Fruit fly (Drosophila melanogaster): Measurements from ENCODE around the gene fid.

The fid gene

dm6 chr3R:25996197-25997005 is 26.5 kb downstream of the fid start, which contains the start of gene CG43116 (continued):
- TF ChIP-seq Rel (GFP tag; optimal IDR thresholded peaks at IDR 0.05) = peak; percentile 92
- peak; percentile 58 for TF ChIP-seq Rel (tag; optimal IDR thresholded peaks at IDR 0.05)
- peak; percentile 93 for TF ChIP-seq fru (GFP tag; optimal IDR thresholded peaks at IDR 0.05)
- no peak for TF ChIP-seq GATAd (GFP tag; optimal IDR thresholded peaks at IDR 0.05)
- no peak for TF ChIP-seq Vsx2 (GFP tag; optimal IDR thresholded peaks at IDR 0.05; ENCODE audit: partially characterized antibody)
- TF ChIP-seq Hnf4 (GFP tag; optimal IDR thresholded peaks at IDR 0.05) = peak; percentile 85
- TF ChIP-seq Dfd (GFP tag; optimal IDR thresholded peaks at IDR 0.05) = peak; percentile 42
- TF ChIP-seq sage (GFP tag; optimal IDR thresholded peaks at IDR 0.05) = peak; percentile 83
- no peak for TF ChIP-seq N (GFP tag; optimal IDR thresholded peaks at IDR 0.05)

- TF ChIP-seq ey (GFP tag; optimal IDR thresholded peaks at IDR 0.05) (peak; percentile 56), GATAd (GFP tag; optimal IDR thresholded peaks at IDR 0.05) (no peak), rgr (GFP tag; optimal IDR thresholded peaks at IDR 0.05) (peak; percentile 86), dmrt93B (GFP tag; optimal IDR thresholded peaks at IDR 0.05) (peak; percentile 86), woc (GFP tag; optimal IDR thresholded peaks at IDR 0.05) (peak; percentile 2), Abd-B (GFP tag; optimal IDR thresholded peaks at IDR 0.05) (no peak), pan (optimal IDR thresholded peaks at IDR 0.05) (no peak), CG9705 (GFP tag; optimal IDR thresholded peaks at IDR 0.05) (peak; percentile 72), Hr78 (GFP tag; optimal IDR thresholded peaks at IDR 0.05) (no peak), Sp1 (GFP tag; optimal IDR thresholded peaks at IDR 0.05) (peak; percentile 96), fru (GFP tag; optimal IDR thresholded peaks at IDR 0.05) (peak; percentile 80), usp (GFP tag; optimal IDR thresholded peaks at IDR 0.05) (no peak), HLH106 (tag; optimal IDR thresholded peaks at IDR 0.05) (peak; percentile 93), CG32264 (GFP tag; optimal IDR thresholded peaks at IDR 0.05) (no peak), dl (GFP tag; optimal IDR thresholded peaks at IDR 0.05; ENCODE audit: insufficient read depth in 1 of 2, partially characterized antibody in 2 of 2) (no peak), lola (GFP tag; optimal IDR thresholded peaks at IDR 0.05) (no peak), tai (GFP tag; optimal IDR thresholded peaks at IDR 0.05) (no peak), Hr83 (GFP tag; optimal IDR thresholded peaks at IDR 0.05; ENCODE audit: poor library complexity, severe bottlenecking) (no peak), Hnf4 (GFP tag; optimal IDR thresholded peaks at IDR 0.05) (peak; percentile 60), brk (GFP tag; optimal IDR thresholded peaks at IDR 0.05) (peak; percentile 64), Rel (GFP tag; optimal IDR thresholded peaks at IDR 0.05) (peak; percentile 52), Rel (tag; optimal IDR thresholded peaks at IDR 0.05) (peak; percentile 51), Dfd (GFP tag; optimal IDR thresholded peaks at IDR 0.05) (no peak), psq (GFP tag; optimal IDR thresholded peaks at IDR 0.05) (peak; percentile 85), h (GFP tag; optimal IDR thresholded peaks at IDR 0.05) (peak; percentile 83), Mio (GFP tag; optimal IDR thresholded peaks at IDR 0.05) (no peak), foxo (GFP tag; optimal IDR thresholded peaks at IDR 0.05) (peak in 1 of 2 experiments; percentile 87), Myc (optimal IDR thresholded peaks at IDR 0.05) (no peak), sage (GFP tag; optimal IDR thresholded peaks at IDR 0.05) (peak; percentile 69), CrebA (GFP tag; optimal IDR thresholded peaks at IDR 0.05; ENCODE audit: borderline replicate concordance) (no peak), dsf (GFP tag; optimal IDR thresholded peaks at IDR 0.05; ENCODE audit: borderline replicate concordance) (no peak), N (GFP tag; optimal IDR thresholded peaks at IDR 0.05) (no peak), OdsH (GFP tag; optimal IDR thresholded peaks at IDR 0.05) (peak; percentile 89), Vsx2 (GFP tag; optimal IDR thresholded peaks at IDR 0.05; ENCODE audit: partially characterized antibody) (no peak), br (GFP tag; optimal IDR thresholded peaks at IDR 0.05) (peak; percentile 32), jim (GFP tag; optimal IDR thresholded peaks at IDR 0.05) (no peak), Dif (GFP tag; optimal IDR thresholded peaks at IDR 0.05; ENCODE audit: partially characterized antibody) (no peak), sv (GFP tag; optimal IDR thresholded peaks at IDR 0.05) (no peak), Jra (GFP tag; optimal IDR thresholded peaks at IDR 0.05) (no peak)
These were observed 27.3 kb downstream of the fid start for dm6 chr3R:25997068-25997714.

Data from whole organism, wandering third instar larva.